Fruit fly (Drosophila melanogaster): ENCODE measurements around the gene Culd.

Gene Culd

DNA sequence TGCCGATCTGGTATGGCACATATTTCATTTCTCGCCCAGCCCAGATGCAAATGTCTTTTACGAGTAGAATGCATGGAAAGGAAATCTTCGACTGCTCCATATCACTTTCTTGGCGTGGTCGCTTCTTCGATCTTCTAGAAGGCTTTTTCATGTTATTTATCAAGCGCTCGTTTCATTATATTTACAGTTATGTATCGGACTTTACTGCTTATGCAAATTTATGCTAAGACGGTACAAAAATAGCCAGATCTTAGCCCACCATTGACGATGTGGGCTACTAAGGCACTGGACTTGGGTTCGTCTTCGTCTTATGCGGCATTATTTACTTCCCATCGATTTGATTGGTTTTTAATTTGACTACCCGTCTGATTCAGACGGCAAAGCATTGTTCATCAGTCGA is 7.2 kb upstream of the Culd start:
- TF ChIP-seq pan (optimal IDR thresholded peaks at IDR 0.05) (no peak), CG9705 (GFP tag; optimal IDR thresholded peaks at IDR 0.05) (no peak), Sp1 (GFP tag; optimal IDR thresholded peaks at IDR 0.05) (no peak), jim (GFP tag; optimal IDR thresholded peaks at IDR 0.05) (no peak), dmrt93B (GFP tag; optimal IDR thresholded peaks at IDR 0.05) (no peak), Abd-B (GFP tag; optimal IDR thresholded peaks at IDR 0.05) (no peak), sv (GFP tag; optimal IDR thresholded peaks at IDR 0.05) (no peak), Hr78 (GFP tag; optimal IDR thresholded peaks at IDR 0.05) (no peak), Myc (optimal IDR thresholded peaks at IDR 0.05) (no peak), ey (GFP tag; optimal IDR thresholded peaks at IDR 0.05) (no peak), lola (GFP tag; optimal IDR thresholded peaks at IDR 0.05) (no peak), Mio (GFP tag; optimal IDR thresholded peaks at IDR 0.05) (no peak)

DNA sequence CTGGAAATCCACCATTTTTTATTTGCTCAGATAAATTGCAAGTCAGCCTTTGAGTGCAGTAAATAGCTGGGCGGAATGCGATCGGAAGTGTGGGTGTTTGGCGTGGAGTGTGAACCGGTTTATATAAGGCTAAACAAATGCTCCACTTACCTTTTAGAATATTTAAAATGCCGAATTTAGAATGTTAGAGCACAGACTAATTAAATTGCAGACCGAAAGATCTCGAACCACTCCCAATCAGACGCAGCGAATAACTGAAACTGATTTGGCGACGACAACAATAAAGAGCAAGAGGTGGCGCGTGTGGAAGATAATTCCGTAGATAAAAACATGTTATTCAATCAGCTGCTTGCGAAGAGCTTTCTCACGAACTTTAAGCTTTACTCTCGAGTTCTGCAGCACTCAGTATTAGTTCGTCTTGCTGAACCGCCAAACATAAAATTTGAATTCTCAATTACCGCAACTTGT is 4.6 kb upstream of the Culd start, which contains the start of gene Idh:
Gene Idh (minus strand): TSS at position 264 of the 468 bp plus-strand sequence.
- TF ChIP-seq Sp1 (GFP tag; optimal IDR thresholded peaks at IDR 0.05) = peak; percentile 60
- peak; percentile 66 for TF ChIP-seq psq (GFP tag; optimal IDR thresholded peaks at IDR 0.05)
- no peak for TF ChIP-seq Rel (GFP tag; optimal IDR thresholded peaks at IDR 0.05)
- peak; percentile 22 for TF ChIP-seq Rel (tag; optimal IDR thresholded peaks at IDR 0.05)
- TF ChIP-seq HLH106 (tag; optimal IDR thresholded peaks at IDR 0.05) = peak; percentile 17
- peak; percentile 92 for TF ChIP-seq Vsx2 (GFP tag; optimal IDR thresholded peaks at IDR 0.05; ENCODE audit: partially characterized antibody)
- TF ChIP-seq sage (GFP tag; optimal IDR thresholded peaks at IDR 0.05) = no peak
- peak; percentile 61 for TF ChIP-seq Hnf4 (GFP tag; optimal IDR thresholded peaks at IDR 0.05)
- no peak for TF ChIP-seq Myc (optimal IDR thresholded peaks at IDR 0.05)
- TF ChIP-seq pan (optimal IDR thresholded peaks at IDR 0.05) = no peak
- TF ChIP-seq br (GFP tag; optimal IDR thresholded peaks at IDR 0.05) = peak; percentile 25
- peak; percentile 87 for TF ChIP-seq h (GFP tag; optimal IDR thresholded peaks at IDR 0.05)
- no peak for TF ChIP-seq Dfd (GFP tag; optimal IDR thresholded peaks at IDR 0.05)
- peak; percentile 46 for TF ChIP-seq jim (GFP tag; optimal IDR thresholded peaks at IDR 0.05)
- TF ChIP-seq OdsH (GFP tag; optimal IDR thresholded peaks at IDR 0.05) = peak; percentile 29
- no peak for TF ChIP-seq ey (GFP tag; optimal IDR thresholded peaks at IDR 0.05)
- peak in 1 of 2 experiments; percentile 35 for TF ChIP-seq foxo (GFP tag; optimal IDR thresholded peaks at IDR 0.05)
- TF ChIP-seq dmrt93B (GFP tag; optimal IDR thresholded peaks at IDR 0.05) = no peak
- TF ChIP-seq brk (GFP tag; optimal IDR thresholded peaks at IDR 0.05) = no peak
- TF ChIP-seq CrebA (GFP tag; optimal IDR thresholded peaks at IDR 0.05; ENCODE audit: borderline replicate concordance) = peak; percentile 19
- TF ChIP-seq Jra (GFP tag; optimal IDR thresholded peaks at IDR 0.05) = peak; percentile 76
- TF ChIP-seq N (GFP tag; optimal IDR thresholded peaks at IDR 0.05) = no peak
- peak in 1 of 2 experiments; percentile 31 for TF ChIP-seq dl (GFP tag; optimal IDR thresholded peaks at IDR 0.05; ENCODE audit: insufficient read depth in 1 of 2, partially characterized antibody in 2 of 2)
- peak; percentile 86 for TF ChIP-seq Dif (GFP tag; optimal IDR thresholded peaks at IDR 0.05; ENCODE audit: partially characterized antibody)
- peak; percentile 72 for TF ChIP-seq Hr83 (GFP tag; optimal IDR thresholded peaks at IDR 0.05; ENCODE audit: poor library complexity, severe bottlenecking)
- peak; percentile 65 for TF ChIP-seq fru (GFP tag; optimal IDR thresholded peaks at IDR 0.05)

dm6 chr3L:8360063-8360642 is 4.1 kb upstream of the Culd start:
- TF ChIP-seq CrebA (GFP tag; optimal IDR thresholded peaks at IDR 0.05; ENCODE audit: borderline replicate concordance) (no peak), Dif (GFP tag; optimal IDR thresholded peaks at IDR 0.05; ENCODE audit: partially characterized antibody) (peak; percentile 22), N (GFP tag; optimal IDR thresholded peaks at IDR 0.05) (no peak), jim (GFP tag; optimal IDR thresholded peaks at IDR 0.05) (peak; percentile 56)

DNA sequence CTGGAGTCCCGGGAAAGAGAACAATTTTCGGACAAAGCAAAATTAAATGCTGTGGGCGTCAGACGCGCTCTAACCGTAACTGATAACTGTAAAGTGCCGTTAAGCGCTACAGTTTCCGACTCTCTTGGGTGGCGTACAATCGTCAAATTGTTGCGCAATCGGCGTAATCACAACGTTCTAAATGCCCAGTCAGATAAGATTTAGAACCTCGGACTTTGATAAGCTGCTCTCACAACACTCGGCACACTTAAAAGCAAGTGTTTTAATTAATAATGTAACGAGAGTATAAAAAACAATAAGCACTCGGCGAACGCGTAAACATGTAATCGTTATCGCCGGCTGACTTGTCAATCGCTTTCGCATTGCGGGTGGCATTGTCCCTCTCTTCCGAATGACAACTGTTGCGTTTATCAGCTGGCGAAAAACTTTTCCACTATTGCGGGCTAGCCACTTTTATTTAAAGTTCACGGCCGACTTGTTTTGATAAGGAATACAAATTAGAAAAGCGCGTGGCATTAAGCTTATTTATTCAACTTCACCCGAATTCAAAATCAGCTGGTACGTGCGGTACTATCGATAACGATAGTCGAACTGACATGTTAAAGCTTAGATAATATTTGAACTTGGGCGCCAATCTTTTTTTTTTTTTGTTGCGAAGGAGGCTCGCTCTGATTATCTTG is 2.8 kb upstream of the Culd start:
- TF ChIP-seq fru (GFP tag; optimal IDR thresholded peaks at IDR 0.05) = peak; percentile 61
- TF ChIP-seq h (GFP tag; optimal IDR thresholded peaks at IDR 0.05) = peak; percentile 3
- no peak for TF ChIP-seq Dfd (GFP tag; optimal IDR thresholded peaks at IDR 0.05)
